Worm (Caenorhabditis elegans) whole organism, mixed stage, embryonic: ENCODE data around the gene R10E8.8.

Experiments used
- bed-3 ChIP-seq: fragments of 200-800 bp; sonication (Bioruptor generic); optimal IDR thresholded peaks from 3 replicates; lab custom pipeline; 2018; ENCODE audit warnings: mild to moderate bottlenecking, missing genetic modification characterization, moderate library complexity, missing compliant biosample characterization
- ceh-39 ChIP-seq: fragments of 150-350 bp; optimal IDR thresholded peaks from 2 replicates; lab custom pipeline; 2014; ENCODE audit warnings: missing biosample characterization, missing genetic modification characterization
- ceh-43 ChIP-seq: fragments of 200-800 bp; sonication (Bioruptor generic); optimal IDR thresholded peaks from 2 replicates; lab custom pipeline; 2018; ENCODE audit warnings: mild to moderate bottlenecking, missing genetic modification characterization, moderate library complexity, missing compliant biosample characterization
- ceh-83 ChIP-seq: fragments of 200-800 bp; sonication (Bioruptor generic); optimal IDR thresholded peaks from 2 replicates; lab custom pipeline; 2018; ENCODE audit warnings: mild to moderate bottlenecking, missing genetic modification characterization, missing compliant biosample characterization
- ces-1 ChIP-seq: fragments of 150-350 bp; optimal IDR thresholded peaks from 2 replicates; lab custom pipeline; 2014; ENCODE audit warnings: missing biosample characterization, missing genetic modification reagents, missing genetic modification characterization
- cnd-1 ChIP-seq: fragments of 200-800 bp; sonication (Bioruptor generic); optimal IDR thresholded peaks from 2 replicates; lab custom pipeline; 2018; ENCODE audit warnings: mild to moderate bottlenecking, missing genetic modification characterization, missing compliant biosample characterization
- drap-1 ChIP-seq: fragments of 200-800 bp; sonication (Bioruptor generic); optimal IDR thresholded peaks from 3 replicates; lab custom pipeline; 2018; ENCODE audit warnings: mild to moderate bottlenecking, missing genetic modification characterization, missing compliant biosample characterization
- elt-1 ChIP-seq: sonication (generic microtip); optimal IDR thresholded peaks from 2 replicates; lab custom pipeline; 2017; ENCODE audit warnings: missing genetic modification characterization, mild to moderate bottlenecking, missing compliant biosample characterization, antibody characterized with exemption, moderate library complexity, borderline replicate concordance; ENCODE audit not compliant: insufficient read depth
- elt-3 ChIP-seq: fragments of 150-350 bp; optimal IDR thresholded peaks from 2 replicates; lab custom pipeline; 2014; ENCODE audit warnings: missing biosample characterization, missing genetic modification characterization
- flh-1 ChIP-seq: fragments of 200-800 bp; sonication (Bioruptor generic); optimal IDR thresholded peaks from 2 replicates; lab custom pipeline; 2018; ENCODE audit warnings: mild to moderate bottlenecking, missing genetic modification characterization, moderate library complexity, missing compliant biosample characterization
- ham-2 ChIP-seq: fragments of 200-800 bp; sonication (Bioruptor generic); optimal IDR thresholded peaks from 2 replicates; lab custom pipeline; 2018; ENCODE audit warnings: mild to moderate bottlenecking, missing genetic modification characterization, missing compliant biosample characterization
- hlh-1 ChIP-seq: fragments of 150-350 bp; optimal IDR thresholded peaks from 2 replicates; lab custom pipeline; 2014; ENCODE audit warnings: missing biosample characterization, missing genetic modification reagents, missing genetic modification characterization
- lin-13 ChIP-seq: fragments of 150-350 bp; optimal IDR thresholded peaks from 2 replicates; lab custom pipeline; 2014; ENCODE audit warnings: missing biosample characterization, missing genetic modification characterization
- lin-32 ChIP-seq: fragments of 200-800 bp; sonication (Bioruptor generic); optimal IDR thresholded peaks from 2 replicates; lab custom pipeline; 2018; ENCODE audit warnings: mild to moderate bottlenecking, missing genetic modification characterization, missing compliant biosample characterization
- lsy-2 ChIP-seq: fragments of 150-350 bp; optimal IDR thresholded peaks from 2 replicates; lab custom pipeline; 2014; ENCODE audit warnings: missing biosample characterization, missing genetic modification characterization
- mab-5 ChIP-seq: fragments of 150-350 bp; optimal IDR thresholded peaks from 2 replicates; lab custom pipeline; 2014; ENCODE audit warnings: missing biosample characterization, missing genetic modification characterization
- mep-1 ChIP-seq: fragments of 150-350 bp; optimal IDR thresholded peaks from 2 replicates; lab custom pipeline; 2017; ENCODE audit warnings: missing biosample characterization, missing genetic modification reagents, missing genetic modification characterization, inconsistent platforms
- nhr-12 ChIP-seq: fragments of 150-350 bp; optimal IDR thresholded peaks from 2 replicates; lab custom pipeline; 2014; ENCODE audit warnings: missing biosample characterization, missing genetic modification characterization
- nhr-2 ChIP-seq: fragments of 150-350 bp; optimal IDR thresholded peaks from 2 replicates; lab custom pipeline; 2014; ENCODE audit warnings: missing biosample characterization, missing genetic modification characterization
- nhr-237 ChIP-seq: fragments of 150-350 bp; optimal IDR thresholded peaks from 2 replicates; lab custom pipeline; 2014; ENCODE audit warnings: missing biosample characterization, missing genetic modification characterization
- nhr-76 ChIP-seq: sonication (generic microtip); optimal IDR thresholded peaks from 2 replicates; lab custom pipeline; 2017; ENCODE audit warnings: missing biosample characterization, missing genetic modification characterization
- pha-4 ChIP-seq: fragments of 150-350 bp; optimal IDR thresholded peaks from 2 replicates; lab custom pipeline; 2018; ENCODE audit warnings: missing biosample characterization, missing genetic modification reagents, missing genetic modification characterization
- snpc-4 ChIP-seq: fragments of 150-350 bp; optimal IDR thresholded peaks from 2 replicates; lab custom pipeline; 2014; ENCODE audit warnings: missing biosample characterization, missing genetic modification characterization
- sptf-1 ChIP-seq: sonication (generic microtip); optimal IDR thresholded peaks from 2 replicates; lab custom pipeline; 2017; ENCODE audit warnings: mild to moderate bottlenecking, missing genetic modification characterization, moderate library complexity, missing compliant biosample characterization
- tbx-8 ChIP-seq: fragments of 200-800 bp; sonication (Bioruptor generic); optimal IDR thresholded peaks from 2 replicates; lab custom pipeline; 2018; ENCODE audit warnings: mild to moderate bottlenecking, missing genetic modification characterization, moderate library complexity, missing compliant biosample characterization
- unc-120 ChIP-seq: sonication (generic microtip); optimal IDR thresholded peaks from 2 replicates; lab custom pipeline; 2017; ENCODE audit warnings: missing genetic modification characterization, missing compliant biosample characterization; ENCODE audit not compliant: poor library complexity, severe bottlenecking
- unc-39 ChIP-seq: fragments of 150-350 bp; optimal IDR thresholded peaks from 2 replicates; lab custom pipeline; 2014; ENCODE audit warnings: missing biosample characterization, missing genetic modification characterization
- unc-62 ChIP-seq: fragments of 150-350 bp; optimal IDR thresholded peaks from 2 replicates; lab custom pipeline; 2014; ENCODE audit warnings: missing biosample characterization, missing genetic modification reagents, missing genetic modification characterization
- ztf-11 ChIP-seq: fragments of 150-350 bp; optimal IDR thresholded peaks from 2 replicates; lab custom pipeline; 2014; ENCODE audit warnings: missing biosample characterization, missing genetic modification characterization

Gene R10E8.8

ce11 chrV:18254483-18254882, 13.0 kb upstream of the R10E8.8 start, which contains the start of gene R10E8.5:
Gene R10E8.5, plus strand, starts transcription at chrV:18254783.
- no peak for TF ChIP-seq pha-4 (tag; lab: Kevin White, UChicago)
- TF ChIP-seq ztf-11 (tag; lab: Kevin White, UChicago) = no peak
- no peak for TF ChIP-seq elt-1 (tag; lab: Kevin White, UChicago)
- TF ChIP-seq sptf-1 = no peak
- TF ChIP-seq elt-3 = no peak
- TF ChIP-seq nhr-12 = no peak
- TF ChIP-seq lin-32 (GFP tag; lab: Kevin White, UChicago) = no peak
- TF ChIP-seq ceh-43 (GFP tag; lab: Kevin White, UChicago) = no peak
- TF ChIP-seq, all 35 proteins: peak for 0

ce11 chrV:18253494-18253893, 12.0 kb upstream of the R10E8.8 start, which contains the start of gene R10E8.2:
Gene R10E8.2, plus strand, starts transcription at chrV:18253794.
- TF ChIP-seq unc-62 (GFP tag; lab: Kevin White, UChicago) (no peak), hlh-1 (no peak), elt-3 (no peak), nhr-2 (tag; lab: Kevin White, UChicago) (no peak), nhr-237 (tag; lab: Kevin White, UChicago) (no peak), sptf-1 (no peak), snpc-4 (tag; lab: Kevin White, UChicago) (no peak), drap-1 (GFP tag; lab: Kevin White, UChicago) (no peak), ceh-39 (no peak), flh-1 (GFP tag; lab: Kevin White, UChicago) (no peak), ceh-43 (GFP tag; lab: Kevin White, UChicago) (no peak), pha-4 (tag; lab: Kevin White, UChicago) (no peak), mab-5 (no peak), ceh-83 (GFP tag; lab: Kevin White, UChicago) (no peak), elt-1 (tag; lab: Kevin White, UChicago) (no peak), bed-3 (GFP tag; lab: Kevin White, UChicago) (no peak), ztf-11 (tag; lab: Kevin White, UChicago) (no peak), mep-1 (tag; lab: Kevin White, UChicago) (no peak), nhr-12 (no peak), cnd-1 (tag; lab: Kevin White, UChicago) (no peak)

- TF ChIP-seq lin-13 (no peak), lsy-2 (tag; lab: Kevin White, UChicago) (no peak), elt-3 (no peak), nhr-2 (tag; lab: Kevin White, UChicago) (no peak), snpc-4 (tag; lab: Kevin White, UChicago) (no peak), nhr-12 (no peak)
- TF ChIP-seq, all 35 proteins: peak for 0
Measured at ce11 chrV:18252239-18252638, 10.8 kb upstream of the R10E8.8 start, which contains the start of gene R10E8.1. Gene R10E8.1, minus strand, starts transcription at chrV:18252416.

- TF ChIP-seq snpc-4 (tag; lab: Kevin White, UChicago) = no peak
- no peak for TF ChIP-seq pha-4 (tag; lab: Kevin White, UChicago)
- TF ChIP-seq lsy-2 (tag; lab: Kevin White, UChicago) = no peak
Measured at ce11 chrV:18246077-18246476, 4.6 kb upstream of the R10E8.8 start.

ce11 chrV:18244408-18244807, 2.9 kb upstream of the R10E8.8 start:
- TF ChIP-seq unc-62 (GFP tag; lab: Kevin White, UChicago) (no peak), ceh-39 (no peak), nhr-76 (tag; lab: Kevin White, UChicago) (no peak), ceh-83 (GFP tag; lab: Kevin White, UChicago) (no peak), elt-1 (tag; lab: Kevin White, UChicago) (no peak), lin-32 (GFP tag; lab: Kevin White, UChicago) (no peak), ham-2 (no peak), lin-13 (no peak), nhr-237 (tag; lab: Kevin White, UChicago) (no peak), ces-1 (GFP tag; lab: Kevin White, UChicago) (no peak), tbx-8 (GFP tag; lab: Kevin White, UChicago) (no peak), drap-1 (GFP tag; lab: Kevin White, UChicago) (no peak), unc-120 (no peak), snpc-4 (tag; lab: Kevin White, UChicago) (no peak), unc-39 (tag; lab: Kevin White, UChicago) (no peak), nhr-12 (no peak), sptf-1 (no peak), hlh-1 (no peak)
